Fruit fly (Drosophila melanogaster) whole organism, embryonic: ENCODE measurements around the gene Mtp.

Source experiments
- Ada2b ChIP-seq: fragments of 200-800 bp; sonication (Bioruptor generic); IDR thresholded peaks from 2 replicates; pipeline ENCODE4 v1.3.6; 2022; ENCODE audit warnings: missing biosample characterization, missing genetic modification characterization
- Adf1 ChIP-seq: fragments of 200-800 bp; sonication (Bioruptor generic); IDR thresholded peaks from 2 replicates; pipeline ENCODE4 v1.3.6; 2022; ENCODE audit warnings: missing biosample characterization, missing genetic modification characterization
- Antp ChIP-seq: fragments of 200-800 bp; sonication (Bioruptor generic); optimal IDR thresholded peaks from 3 replicates; lab custom pipeline; 2016; ENCODE audit warnings: missing biosample characterization, missing genetic modification characterization
- BEAF-32 ChIP-seq: fragments of 200-800 bp; sonication (Bioruptor generic); optimal IDR thresholded peaks from 3 replicates; lab custom pipeline; 2017; ENCODE audit warnings: missing biosample characterization, missing genetic modification characterization, mild to moderate bottlenecking, moderate library complexity, missing genetic modification reagents
- Blimp-1 ChIP-seq: fragments of 200-800 bp; sonication (Bioruptor generic); optimal IDR thresholded peaks from 3 replicates; lab custom pipeline; 2018; ENCODE audit warnings: missing biosample characterization, missing genetic modification characterization, mild to moderate bottlenecking, moderate library complexity, missing genetic modification reagents
- CG10366 ChIP-seq: fragments of 200-800 bp; sonication (Bioruptor generic); IDR thresholded peaks from 2 replicates; pipeline ENCODE4 v1.3.6; 2022; ENCODE audit warnings: missing biosample characterization, missing genetic modification characterization
- CG12744 ChIP-seq: fragments of 200-800 bp; sonication (Bioruptor generic); optimal IDR thresholded peaks from 2 replicates; lab custom pipeline; 2016; ENCODE audit warnings: missing biosample characterization, missing genetic modification characterization
- CG17568 ChIP-seq: fragments of 200-800 bp; sonication (Bioruptor generic); optimal IDR thresholded peaks from 2 replicates; lab custom pipeline; 2018; ENCODE audit warnings: missing biosample characterization, mild to moderate bottlenecking, missing genetic modification characterization, moderate library complexity
- CG18764 ChIP-seq: fragments of 200-800 bp; sonication (Bioruptor generic); optimal IDR thresholded peaks from 3 replicates; lab custom pipeline; 2016; ENCODE audit warnings: missing biosample characterization, missing genetic modification characterization
- CG2199 ChIP-seq: fragments of 200-800 bp; sonication (Bioruptor generic); IDR thresholded peaks from 3 replicates; pipeline ENCODE4 v1.3.6; 2022; ENCODE audit warnings: missing biosample characterization, missing genetic modification characterization
- CG2202 ChIP-seq: fragments of 200-800 bp; sonication (Bioruptor generic); optimal IDR thresholded peaks from 2 replicates; lab custom pipeline; 2018; ENCODE audit warnings: missing biosample characterization, mild to moderate bottlenecking, missing genetic modification characterization
- CG2678 ChIP-seq: fragments of 200-800 bp; sonication (Bioruptor generic); optimal IDR thresholded peaks from 3 replicates; lab custom pipeline; 2019; ENCODE audit warnings: missing biosample characterization, mild to moderate bottlenecking, missing genetic modification characterization, moderate library complexity
- CG2889 ChIP-seq: fragments of 200-800 bp; sonication (Bioruptor generic); IDR thresholded peaks from 3 replicates; pipeline ENCODE4 v1.3.6; 2022; ENCODE audit warnings: missing biosample characterization, missing genetic modification characterization
- CG30403 ChIP-seq: fragments of 200-800 bp; sonication (Bioruptor generic); optimal IDR thresholded peaks from 3 replicates; lab custom pipeline; 2016; ENCODE audit warnings: missing biosample characterization, missing genetic modification characterization
- CG3065 ChIP-seq: fragments of 200-800 bp; sonication (Bioruptor generic); optimal IDR thresholded peaks from 2 replicates; lab custom pipeline; 2016; ENCODE audit warnings: missing biosample characterization, missing genetic modification characterization
- CG32772 ChIP-seq: fragments of 200-800 bp; sonication (Bioruptor generic); IDR thresholded peaks from 2 replicates; pipeline ENCODE4 v1.3.6; 2022; ENCODE audit warnings: missing biosample characterization, missing genetic modification characterization
- CG33557 ChIP-seq: fragments of 200-800 bp; sonication (Bioruptor generic); optimal IDR thresholded peaks from 2 replicates; lab custom pipeline; 2019; ENCODE audit warnings: missing biosample characterization, mild to moderate bottlenecking, missing genetic modification characterization, moderate library complexity
- CG4404 ChIP-seq: fragments of 200-800 bp; sonication (Bioruptor generic); IDR thresholded peaks from 2 replicates; pipeline ENCODE4 v1.3.6; 2022; ENCODE audit warnings: missing biosample characterization, missing genetic modification characterization
- CG4424 ChIP-seq: fragments of 200-800 bp; sonication (Bioruptor generic); optimal IDR thresholded peaks from 3 replicates; lab custom pipeline; 2016; ENCODE audit warnings: missing biosample characterization, missing genetic modification characterization
- CG4707 ChIP-seq: fragments of 200-800 bp; sonication (Bioruptor generic); optimal IDR thresholded peaks from 2 replicates; lab custom pipeline; 2018; ENCODE audit warnings: missing biosample characterization, mild to moderate bottlenecking, missing genetic modification characterization, moderate library complexity
- CG6654 ChIP-seq: fragments of 200-800 bp; sonication (Bioruptor generic); optimal IDR thresholded peaks from 2 replicates; lab custom pipeline; 2017; ENCODE audit warnings: missing biosample characterization, mild to moderate bottlenecking, missing genetic modification characterization
- CG7357 ChIP-seq: fragments of 200-800 bp; sonication (Bioruptor generic); IDR thresholded peaks from 3 replicates; pipeline ENCODE4 v1.3.6; 2022; ENCODE audit warnings: missing biosample characterization, missing genetic modification characterization
- CG7839 ChIP-seq: fragments of 200-800 bp; sonication (Bioruptor generic); optimal IDR thresholded peaks from 3 replicates; lab custom pipeline; 2018; ENCODE audit warnings: missing biosample characterization, mild to moderate bottlenecking, missing genetic modification characterization, moderate library complexity
- CG8359 ChIP-seq: fragments of 200-800 bp; sonication (Bioruptor generic); optimal IDR thresholded peaks from 2 replicates; lab custom pipeline; 2017; ENCODE audit warnings: missing biosample characterization, mild to moderate bottlenecking, missing genetic modification characterization, borderline replicate concordance
- CG9932 ChIP-seq: fragments of 200-800 bp; sonication (Bioruptor generic); IDR thresholded peaks from 2 replicates; pipeline ENCODE4 v1.3.6; 2022; ENCODE audit warnings: missing biosample characterization, missing genetic modification characterization
- Jarid2 ChIP-seq: fragments of 200-800 bp; sonication (Bioruptor generic); optimal IDR thresholded peaks from 3 replicates; lab custom pipeline; 2017; ENCODE audit warnings: mild to moderate bottlenecking, missing biosample characterization, missing genetic modification reagents, missing genetic modification characterization
- YL-1 ChIP-seq: fragments of 200-800 bp; sonication (Bioruptor generic); optimal IDR thresholded peaks from 3 replicates; lab custom pipeline; 2017; ENCODE audit warnings: missing biosample characterization, mild to moderate bottlenecking, missing genetic modification characterization
- ase ChIP-seq: fragments of 200-800 bp; sonication (Bioruptor generic); IDR thresholded peaks from 3 replicates; pipeline ENCODE4 v1.3.6; 2022; ENCODE audit warnings: missing biosample characterization, missing genetic modification characterization
- ato ChIP-seq: fragments of 200-800 bp; sonication (Bioruptor generic); IDR thresholded peaks from 2 replicates; pipeline ENCODE4 v1.3.6; 2022; ENCODE audit warnings: missing biosample characterization, missing genetic modification characterization; ENCODE audit not compliant: partially characterized antibody
- chif ChIP-seq, 2 experiments: fragments of 200-800 bp; sonication (Bioruptor generic); optimal IDR thresholded peaks; 3 replicates each; lab custom pipeline; 2016; ENCODE audit warnings: missing biosample characterization in 2 of 2, missing genetic modification characterization in 2 of 2
- danr ChIP-seq: fragments of 200-800 bp; sonication (Bioruptor generic); IDR thresholded peaks from 2 replicates; pipeline ENCODE4 v1.3.6; 2022; ENCODE audit warnings: missing biosample characterization, missing genetic modification characterization
- dmrt99B ChIP-seq: fragments of 200-800 bp; sonication (Bioruptor generic); optimal IDR thresholded peaks from 2 replicates; lab custom pipeline; 2018; ENCODE audit warnings: missing biosample characterization, mild to moderate bottlenecking, missing genetic modification characterization, moderate library complexity
- ems ChIP-seq: fragments of 200-800 bp; sonication (Bioruptor generic); optimal IDR thresholded peaks from 3 replicates; lab custom pipeline; 2016; ENCODE audit warnings: missing biosample characterization, missing genetic modification characterization
- fd102C ChIP-seq: fragments of 200-800 bp; sonication (Bioruptor generic); optimal IDR thresholded peaks from 2 replicates; lab custom pipeline; 2018; ENCODE audit warnings: missing biosample characterization, mild to moderate bottlenecking, missing genetic modification characterization, moderate library complexity
- fd96Cb ChIP-seq: fragments of 200-800 bp; sonication (Bioruptor generic); optimal IDR thresholded peaks from 2 replicates; lab custom pipeline; 2018; ENCODE audit warnings: missing biosample characterization, mild to moderate bottlenecking, missing genetic modification characterization, moderate library complexity
- gsb ChIP-seq: fragments of 200-800 bp; sonication (Bioruptor generic); IDR thresholded peaks from 2 replicates; pipeline ENCODE4 v1.3.6; 2022; ENCODE audit warnings: missing biosample characterization, missing genetic modification characterization
- hbn ChIP-seq: fragments of 200-800 bp; sonication (Bioruptor generic); IDR thresholded peaks from 2 replicates; pipeline ENCODE4 v1.3.6; 2022; ENCODE audit warnings: missing biosample characterization, missing genetic modification characterization; ENCODE audit not compliant: partially characterized antibody
- inv ChIP-seq: fragments of 200-800 bp; sonication (Bioruptor generic); IDR thresholded peaks from 2 replicates; pipeline ENCODE4 v1.3.6; 2022; ENCODE audit warnings: missing biosample characterization, missing genetic modification characterization; ENCODE audit not compliant: partially characterized antibody
- ken ChIP-seq: fragments of 200-800 bp; sonication (Bioruptor generic); IDR thresholded peaks from 3 replicates; pipeline ENCODE4 v1.3.6; 2022; ENCODE audit warnings: missing biosample characterization, missing genetic modification characterization
- lola ChIP-seq, 3 experiments: fragments of >200 bp in 2 of 3; fragments of 200-800 bp in 1 of 3; sonication (Bioruptor generic) in 1 of 3; optimal IDR thresholded peaks; 2 replicates each; lab custom pipeline; 2017 to 2019; ENCODE audit warnings: missing biosample characterization in 3 of 3, missing genetic modification characterization in 3 of 3, mild to moderate bottlenecking in 1 of 3, moderate library complexity in 1 of 3
- luna ChIP-seq: fragments of 200-800 bp; sonication (Bioruptor generic); optimal IDR thresholded peaks from 2 replicates; lab custom pipeline; 2016; ENCODE audit warnings: missing biosample characterization, missing genetic modification characterization
- p53 ChIP-seq: fragments of 200-800 bp; sonication (Bioruptor generic); optimal IDR thresholded peaks from 2 replicates; lab custom pipeline; 2016; ENCODE audit warnings: missing biosample characterization, missing genetic modification characterization
- psq ChIP-seq: fragments of 200-800 bp; sonication (Bioruptor generic); optimal IDR thresholded peaks from 2 replicates; lab custom pipeline; 2017; ENCODE audit warnings: missing biosample characterization, missing genetic modification characterization
- slbo ChIP-seq: fragments of 200-800 bp; sonication (Bioruptor generic); IDR thresholded peaks from 2 replicates; pipeline ENCODE4 v1.3.6; 2022; ENCODE audit warnings: missing biosample characterization, missing genetic modification characterization
- sr ChIP-seq: fragments of 200-800 bp; sonication (Bioruptor generic); IDR thresholded peaks from 3 replicates; pipeline ENCODE4 v1.3.6; 2022; ENCODE audit warnings: missing biosample characterization, missing genetic modification characterization
- ttk ChIP-seq: fragments of 200-800 bp; sonication (Bioruptor generic); IDR thresholded peaks from 2 replicates; pipeline ENCODE4 v2.1.2; 2022; ENCODE audit warnings: missing biosample characterization, missing genetic modification characterization
- vvl ChIP-seq: fragments of 200-800 bp; sonication (Bioruptor generic); IDR thresholded peaks from 2 replicates; pipeline ENCODE4 v1.3.6; 2022; ENCODE audit warnings: missing biosample characterization, missing genetic modification characterization
- z ChIP-seq: fragments of 200-800 bp; sonication (Bioruptor generic); IDR thresholded peaks from 3 replicates; pipeline ENCODE4 v1.3.6; 2022; ENCODE audit warnings: missing biosample characterization, missing genetic modification characterization
- zf30C ChIP-seq: fragments of 200-800 bp; sonication (Bioruptor generic); optimal IDR thresholded peaks from 3 replicates; lab custom pipeline; 2018; ENCODE audit warnings: missing biosample characterization, mild to moderate bottlenecking, missing genetic modification characterization
- zfh1 ChIP-seq: fragments of 200-800 bp; sonication (Bioruptor generic); IDR thresholded peaks from 3 replicates; pipeline ENCODE4 v1.3.6; 2022; ENCODE audit warnings: missing biosample characterization, missing genetic modification characterization

The Mtp gene

dm6 chr2L:20896681-20897341 lies 25.9 kb downstream of the Mtp start (continued):
- peak; percentile 54 for TF ChIP-seq CG33557 (GFP tag; lab: Kevin White, UChicago)
- no peak for TF ChIP-seq CG30403
- no peak for TF ChIP-seq fd96Cb (tag; lab: Kevin White, UChicago)
- no peak for TF ChIP-seq BEAF-32
- peak; percentile 89 for TF ChIP-seq CG4707 (GFP tag; lab: Kevin White, UChicago)
- TF ChIP-seq CG7357 (GFP tag; lab: Robert Waterston, UW), result no peak
- TF ChIP-seq Jarid2 (GFP tag; lab: Kevin White, UChicago), result no peak
- no peak for TF ChIP-seq CG8359 (GFP tag; lab: Kevin White, UChicago)
- TF ChIP-seq hbn (GFP tag; lab: Robert Waterston, UW), result no peak
- TF ChIP-seq CG2889, result no peak
- TF ChIP-seq chif (GFP tag; optimal IDR thresholded peaks at IDR 0.05; lab: Kevin White, UChicago), result no peak
- no peak for TF ChIP-seq zf30C (GFP tag; lab: Kevin White, UChicago)
- TF ChIP-seq CG2202 (tag; lab: Kevin White, UChicago), result peak; percentile 55
- TF ChIP-seq luna (GFP tag; lab: Kevin White, UChicago), result no peak
- TF ChIP-seq ato (GFP tag; lab: Robert Waterston, UW), result no peak
- no peak for TF ChIP-seq CG32772 (GFP tag; lab: Robert Waterston, UW)
- no peak for TF ChIP-seq psq (GFP tag; lab: Kevin White, UChicago)
- peak; percentile 43; the same call in 1 of the 3 replicates for TF ChIP-seq zfh1 (GFP tag; lab: Robert Waterston, UW)
- TF ChIP-seq inv, result no peak
- TF ChIP-seq lola (GFP tag; optimal IDR thresholded peaks at IDR 0.05; lab: Kevin White, UChicago), result peak in 1 of 3 experiments; percentile 10
- TF ChIP-seq CG9932, result no peak
- TF ChIP-seq CG10366, result no peak
- TF ChIP-seq ken, result 0 out of 3 replicates have a peak, but pooled peaks have one; percentile 5
- TF ChIP-seq CG7839 (tag; lab: Kevin White, UChicago), result no peak
- TF ChIP-seq z, result no peak
- TF ChIP-seq ems, result no peak
- no peak for TF ChIP-seq Ada2b (GFP tag; lab: Robert Waterston, UW)
- no peak for TF ChIP-seq Adf1
- peak; percentile 22 for TF ChIP-seq YL-1 (GFP tag; lab: Kevin White, UChicago)
- no peak for TF ChIP-seq slbo (GFP tag; lab: Robert Waterston, UW)
- TF ChIP-seq sr (GFP tag; lab: Robert Waterston, UW), result no peak
- TF ChIP-seq CG18764 (GFP tag; lab: Kevin White, UChicago), result peak; percentile 35
- TF ChIP-seq CG2199 (GFP tag; lab: Robert Waterston, UW), result no peak; the same call in 2 of the 3 replicates
- no peak for TF ChIP-seq CG6654 (GFP tag; lab: Kevin White, UChicago)
- no peak for TF ChIP-seq fd102C (GFP tag; lab: Kevin White, UChicago)
- peak; percentile 78 for TF ChIP-seq CG17568
- no peak for TF ChIP-seq p53 (GFP tag; lab: Kevin White, UChicago)
- no peak for TF ChIP-seq gsb (GFP tag; lab: Robert Waterston, UW)
- peak; percentile 63 for TF ChIP-seq Blimp-1 (GFP tag; lab: Kevin White, UChicago)
- no peak for TF ChIP-seq Antp
- no peak for TF ChIP-seq ttk
- no peak for TF ChIP-seq CG4424
- TF ChIP-seq dmrt99B (tag; lab: Kevin White, UChicago), result peak; percentile 47
- TF ChIP-seq vvl (GFP tag; lab: Robert Waterston, UW), result no peak
- TF ChIP-seq CG2678 (tag; lab: Kevin White, UChicago), result peak; percentile 72
- no peak for TF ChIP-seq ase (GFP tag; lab: Robert Waterston, UW)
- TF ChIP-seq CG4404, result no peak
- TF ChIP-seq CG3065 (GFP tag; lab: Kevin White, UChicago), result no peak
- peak; percentile 12 for TF ChIP-seq CG12744
- no peak for TF ChIP-seq danr
